In the genomic region with DNA sequence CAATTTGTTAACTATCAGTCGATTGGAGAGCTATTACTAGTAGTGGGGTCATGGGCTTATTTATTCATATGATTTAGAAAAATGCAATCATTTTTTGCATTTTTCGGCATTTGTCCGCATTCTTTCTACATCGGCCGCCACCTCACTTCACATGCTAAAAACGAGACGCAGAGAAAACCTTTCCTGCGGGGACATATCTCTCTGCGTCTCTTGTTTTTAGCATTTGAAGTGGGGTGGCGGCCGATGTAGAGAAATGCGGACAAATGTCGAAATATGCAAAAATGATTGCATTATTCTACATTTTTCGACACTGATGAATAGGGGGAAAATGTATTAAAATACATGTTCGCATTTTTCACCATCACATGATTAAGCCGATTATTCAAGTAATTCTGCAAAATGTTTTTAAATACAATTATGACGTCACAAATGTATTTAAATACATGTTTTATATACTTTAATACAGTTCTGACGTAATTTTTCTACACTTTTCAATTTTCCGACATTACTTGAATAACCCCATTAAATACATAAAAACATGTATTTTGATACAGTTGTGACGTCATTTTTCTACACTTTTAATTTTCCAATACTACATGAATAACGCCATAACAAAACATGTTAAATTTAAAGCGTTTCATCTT, we compare ENCODE assay signal across 5 worm cellular contexts.
TF ChIP-seq lines count a peak whose summit lies in the region.

No protein-coding gene starts in this region.

TF ChIP-seq in whole organism, L1 larva, 84 proteins besides CTCF, POLR2A, EP300 and RAD21 (continues in another document):
- TF ChIP-seq ceh-82 (tag; optimal IDR thresholded peaks at IDR 0.05; lab: Kevin White, UChicago) = peak; percentile 21 to 68 (median 24)
- TF ChIP-seq isw-1 (GFP tag; IDR thresholded peaks at IDR 0.05; lab: Robert Waterston, UW) = peak; percentile 26
- TF ChIP-seq nhr-47 (tag; optimal IDR thresholded peaks at IDR 0.05; lab: Kevin White, UChicago) = peak; percentile 14
- TF ChIP-seq blmp-1 (tag; optimal IDR thresholded peaks at IDR 0.05; lab: Kevin White, UChicago) = no peak
- TF ChIP-seq dpl-1 (GFP tag; optimal IDR thresholded peaks at IDR 0.05; lab: Kevin White, UChicago) = peak in 1 of 3 experiments; percentile 25
- no peak for TF ChIP-seq pqm-1 (tag; optimal IDR thresholded peaks at IDR 0.05; lab: Kevin White, UChicago)
- no peak for TF ChIP-seq ceh-88 (GFP tag; IDR thresholded peaks at IDR 0.05; lab: Robert Waterston, UW)
- TF ChIP-seq pag-3 (tag; optimal IDR thresholded peaks at IDR 0.05; lab: Kevin White, UChicago; ENCODE audit: borderline replicate concordance, insufficient read depth) = no peak
- no peak for TF ChIP-seq F16B12.6 (tag; optimal IDR thresholded peaks at IDR 0.05; lab: Kevin White, UChicago)
- TF ChIP-seq fos-1 (tag; optimal IDR thresholded peaks at IDR 0.05; lab: Kevin White, UChicago) = no peak
- TF ChIP-seq nhr-237 (tag; optimal IDR thresholded peaks at IDR 0.05; lab: Kevin White, UChicago) = no peak
- TF ChIP-seq nhr-85 (tag; lab: Kevin White, UChicago) = peak; percentile 27
- no peak for TF ChIP-seq lir-3 (tag; optimal IDR thresholded peaks at IDR 0.05; lab: Kevin White, UChicago; ENCODE audit: poor library complexity)
- TF ChIP-seq lsy-2 (tag; optimal IDR thresholded peaks at IDR 0.05; lab: Kevin White, UChicago) = peak in 1 of 2 experiments; percentile 9
- TF ChIP-seq unc-86 (tag; optimal IDR thresholded peaks at IDR 0.05; lab: Kevin White, UChicago) = peak; percentile 17
- no peak for TF ChIP-seq nhr-12 (tag; optimal IDR thresholded peaks at IDR 0.05; lab: Kevin White, UChicago)
- no peak for TF ChIP-seq zag-1 (tag; optimal IDR thresholded peaks at IDR 0.05; lab: Kevin White, UChicago)

TF ChIP-seq in whole organism, L3 larva, 47 proteins besides CTCF, POLR2A, EP300 and RAD21:
- TF ChIP-seq jun-1 (tag; optimal IDR thresholded peaks at IDR 0.05; lab: Kevin White, UChicago) = no peak
- no peak for TF ChIP-seq egl-27 (tag; optimal IDR thresholded peaks at IDR 0.05; lab: Kevin White, UChicago)
- peak; percentile 34 for TF ChIP-seq lin-15B (tag; optimal IDR thresholded peaks at IDR 0.05; lab: Kevin White, UChicago)
- TF ChIP-seq unc-39 (tag; optimal IDR thresholded peaks at IDR 0.05; lab: Kevin White, UChicago) = no peak
- no peak for TF ChIP-seq fos-1 (tag; optimal IDR thresholded peaks at IDR 0.05; lab: Kevin White, UChicago)
- peak; percentile 39 for TF ChIP-seq egl-5 (tag; optimal IDR thresholded peaks at IDR 0.05; lab: Kevin White, UChicago)

TF ChIP-seq in whole organism, early embryonic, 17 proteins besides CTCF, POLR2A, EP300 and RAD21:
- TF ChIP-seq ceh-13 (GFP tag; optimal IDR thresholded peaks at IDR 0.05; lab: Kevin White, UChicago) (no peak), scrt-1 (GFP tag; IDR thresholded peaks at IDR 0.05; lab: Robert Waterston, UW) (no peak), hmbx-1 (tag; optimal IDR thresholded peaks at IDR 0.05; lab: Kevin White, UChicago) (no peak), B0310.2 (tag; optimal IDR thresholded peaks at IDR 0.05; lab: Kevin White, UChicago) (no peak), ets-7 (tag; optimal IDR thresholded peaks at IDR 0.05; lab: Kevin White, UChicago) (no peak), flt-1 (GFP tag; IDR thresholded peaks at IDR 0.05; lab: Robert Waterston, UW) (no peak), F13C5.2 (tag; optimal IDR thresholded peaks at IDR 0.05; lab: Kevin White, UChicago) (peak; percentile 22), aly-1 (tag; optimal IDR thresholded peaks at IDR 0.05; lab: Kevin White, UChicago) (no peak), ceh-36 (tag; optimal IDR thresholded peaks at IDR 0.05; lab: Kevin White, UChicago) (no peak)

TF ChIP-seq in whole organism, midembryonic, 9 proteins besides CTCF, POLR2A, EP300 and RAD21:
- TF ChIP-seq tab-1 (GFP tag; IDR thresholded peaks at IDR 0.05; lab: Robert Waterston, UW) (no peak), T22C8.4 (GFP tag; IDR thresholded peaks at IDR 0.05; lab: Robert Waterston, UW) (no peak), ztf-23 (GFP tag; IDR thresholded peaks at IDR 0.05; lab: Robert Waterston, UW) (0 out of 2 replicates have a peak, but pooled peaks have one; percentile 47), cog-1 (tag; optimal IDR thresholded peaks at IDR 0.05; lab: Kevin White, UChicago) (peak; percentile 22), ztf-29 (GFP tag; IDR thresholded peaks at IDR 0.05; lab: Robert Waterston, UW) (no peak), ref-1 (GFP tag; conservative IDR thresholded peaks at IDR 0.05; lab: Robert Waterston, UW) (no peak), flt-1 (GFP tag; IDR thresholded peaks at IDR 0.05; lab: Robert Waterston, UW) (peak; percentile 21; the same call in 1 of the 2 replicates), klf-2 (GFP tag; conservative IDR thresholded peaks at IDR 0.05; lab: Robert Waterston, UW) (no peak), med-1 (GFP tag; optimal IDR thresholded peaks at IDR 0.05; lab: Kevin White, UChicago; ENCODE audit: insufficient read depth) (no peak)
TF ChIP-seq in whole organism, midembryonic: peak in this region for 3.

TF ChIP-seq in whole organism, young adult, 124 proteins besides CTCF, POLR2A, EP300 and RAD21:
- no peak for TF ChIP-seq bed-2 (GFP tag; IDR thresholded peaks at IDR 0.05; lab: Robert Waterston, UW)
- TF ChIP-seq bed-1 (GFP tag; IDR thresholded peaks at IDR 0.05; lab: Robert Waterston, UW) = no peak
- TF ChIP-seq F33H1.4 (GFP tag; IDR thresholded peaks at IDR 0.05; lab: Robert Waterston, UW) = 0 out of 2 replicates have a peak, but pooled peaks have one; percentile 13
- TF ChIP-seq T26A5.8 (tag; optimal IDR thresholded peaks at IDR 0.05; lab: Kevin White, UChicago) = no peak
- TF ChIP-seq hmg-1.2 (GFP tag; IDR thresholded peaks at IDR 0.05; lab: Robert Waterston, UW) = peak; percentile 37; the same call in 1 of the 2 replicates
- 0 out of 2 replicates have a peak, but pooled peaks have one; percentile 4 for TF ChIP-seq aptf-2 (GFP tag; conservative IDR thresholded peaks at IDR 0.05; lab: Robert Waterston, UW)
- no peak for TF ChIP-seq cebp-1 (GFP tag; IDR thresholded peaks at IDR 0.05; lab: Robert Waterston, UW)
- peak; percentile 65 for TF ChIP-seq cebp-1 (tag; optimal IDR thresholded peaks at IDR 0.05; lab: Kevin White, UChicago)
- TF ChIP-seq F57C9.4 (tag; optimal IDR thresholded peaks at IDR 0.05; lab: Kevin White, UChicago) = no peak
